1 fruit fly cellular context compared by ENCODE assay signal in genomic region chrX:6983500-6984320, dm6.
TF ChIP-seq lines count a peak whose summit lies in the region.

No protein-coding gene starts in this region.

TF ChIP-seq in whole organism, embryonic, 481 proteins besides CTCF, POLR2A, EP300 and RAD21 (continued from another document and continues in another):
- TF ChIP-seq Fer3 (tag; optimal IDR thresholded peaks at IDR 0.05; lab: Kevin White, UChicago) (no peak), CG16813 (GFP tag; IDR thresholded peaks at IDR 0.05; lab: Robert Waterston, UW; ENCODE audit: partially characterized antibody) (0 out of 3 replicates have a peak, but pooled peaks have one; percentile 14), Fer1 (GFP tag; optimal IDR thresholded peaks at IDR 0.05; lab: Kevin White, UChicago) (no peak), twi (tag; optimal IDR thresholded peaks at IDR 0.05; lab: Kevin White, UChicago) (peak; percentile 13), CG7963 (GFP tag; IDR thresholded peaks at IDR 0.05; lab: Robert Waterston, UW; ENCODE audit: partially characterized antibody) (no peak), vvl (GFP tag; IDR thresholded peaks at IDR 0.05; lab: Robert Waterston, UW) (0 out of 2 replicates have a peak, but pooled peaks have one; percentile 8), br (optimal IDR thresholded peaks at IDR 0.05; lab: Kevin White, UChicago) (no peak), eve (GFP tag; optimal IDR thresholded peaks at IDR 0.05; lab: Kevin White, UChicago) (no peak), kah (GFP tag; optimal IDR thresholded peaks at IDR 0.05; lab: Kevin White, UChicago) (no peak), dimm (GFP tag; IDR thresholded peaks at IDR 0.05; lab: Robert Waterston, UW) (no peak), CG4617 (GFP tag; optimal IDR thresholded peaks at IDR 0.05; lab: Kevin White, UChicago; ENCODE audit: borderline replicate concordance) (no peak), sqz (GFP tag; optimal IDR thresholded peaks at IDR 0.05; lab: Kevin White, UChicago) (no peak), C15 (GFP tag; IDR thresholded peaks at IDR 0.05; lab: Robert Waterston, UW) (no peak), dmrt11E (tag; optimal IDR thresholded peaks at IDR 0.05; lab: Kevin White, UChicago) (peak; percentile 64), Bdp1 (GFP tag; optimal IDR thresholded peaks at IDR 0.05; lab: Kevin White, UChicago) (no peak), CG12391 (tag; optimal IDR thresholded peaks at IDR 0.05; lab: Kevin White, UChicago) (peak; percentile 17), CG7928 (GFP tag; optimal IDR thresholded peaks at IDR 0.05; lab: Kevin White, UChicago) (no peak), CG11093 (GFP tag; IDR thresholded peaks at IDR 0.05; lab: Robert Waterston, UW) (no peak), CHES-1-like (GFP tag; optimal IDR thresholded peaks at IDR 0.05; lab: Kevin White, UChicago) (no peak), grau (tag; optimal IDR thresholded peaks at IDR 0.05; lab: Kevin White, UChicago) (peak; percentile 4), CG2712 (tag; optimal IDR thresholded peaks at IDR 0.05; lab: Kevin White, UChicago) (peak; percentile 56), unpg (GFP tag; optimal IDR thresholded peaks at IDR 0.05; lab: Kevin White, UChicago) (peak; percentile 25), Oli (tag; optimal IDR thresholded peaks at IDR 0.05; lab: Kevin White, UChicago) (no peak), CG30403 (GFP tag; optimal IDR thresholded peaks at IDR 0.05; lab: Kevin White, UChicago) (peak; percentile 15), HLH3B (GFP tag; IDR thresholded peaks at IDR 0.05; lab: Robert Waterston, UW) (peak; percentile 28; the same call in 1 of the 2 replicates), stwl (tag; optimal IDR thresholded peaks at IDR 0.05; lab: Kevin White, UChicago) (no peak), CG9215 (GFP tag; IDR thresholded peaks at IDR 0.05; lab: Robert Waterston, UW) (no peak), Ssrp (tag; optimal IDR thresholded peaks at IDR 0.05; lab: Kevin White, UChicago) (peak; percentile 27), CG31441 (GFP tag; IDR thresholded peaks at IDR 0.05; lab: Robert Waterston, UW) (no peak), PHDP (tag; optimal IDR thresholded peaks at IDR 0.05; lab: Kevin White, UChicago) (no peak), CG3847 (GFP tag; IDR thresholded peaks at IDR 0.05; lab: Robert Waterston, UW) (no peak), gcm2 (GFP tag; optimal IDR thresholded peaks at IDR 0.05; lab: Kevin White, UChicago) (no peak), CG17612 (GFP tag; IDR thresholded peaks at IDR 0.05; lab: Robert Waterston, UW) (no peak), CG17328 (GFP tag; IDR thresholded peaks at IDR 0.05; lab: Robert Waterston, UW) (peak; percentile 55; the same call in 1 of the 2 replicates), Stat92E (GFP tag; optimal IDR thresholded peaks at IDR 0.05; lab: Kevin White, UChicago) (no peak), CG12769 (tag; optimal IDR thresholded peaks at IDR 0.05; lab: Kevin White, UChicago) (no peak), CG9797 (GFP tag; optimal IDR thresholded peaks at IDR 0.05; lab: Kevin White, UChicago) (no peak), ara (GFP tag; IDR thresholded peaks at IDR 0.05; lab: Robert Waterston, UW) (peak; percentile 58; the same call in 1 of the 2 replicates), Sox100B (GFP tag; optimal IDR thresholded peaks at IDR 0.05; lab: Kevin White, UChicago) (no peak), CG6654 (GFP tag; optimal IDR thresholded peaks at IDR 0.05; lab: Kevin White, UChicago) (no peak), MESR4 (GFP tag; optimal IDR thresholded peaks at IDR 0.05; lab: Kevin White, UChicago) (no peak), CG9727 (GFP tag; optimal IDR thresholded peaks at IDR 0.05; lab: Kevin White, UChicago) (peak; percentile 50), ERR (GFP tag; optimal IDR thresholded peaks at IDR 0.05; lab: Kevin White, UChicago) (no peak), CG12744 (GFP tag; optimal IDR thresholded peaks at IDR 0.05; lab: Kevin White, UChicago) (no peak), grn (GFP tag; optimal IDR thresholded peaks at IDR 0.05; lab: Kevin White, UChicago) (no peak), yki (optimal IDR thresholded peaks at IDR 0.05; lab: Kevin White, UChicago) (no peak), Elba2 (GFP tag; optimal IDR thresholded peaks at IDR 0.05; lab: Kevin White, UChicago) (no peak), Hand (GFP tag; optimal IDR thresholded peaks at IDR 0.05; lab: Kevin White, UChicago) (no peak), CG1233 (GFP tag; optimal IDR thresholded peaks at IDR 0.05; lab: Kevin White, UChicago) (no peak), CG16863 (GFP tag; optimal IDR thresholded peaks at IDR 0.05; lab: Kevin White, UChicago) (no peak), CG4424 (GFP tag; optimal IDR thresholded peaks at IDR 0.05; lab: Kevin White, UChicago) (no peak), Dek (tag; optimal IDR thresholded peaks at IDR 0.05; lab: Kevin White, UChicago) (no peak), CG6272 (GFP tag; IDR thresholded peaks at IDR 0.05; lab: Robert Waterston, UW) (no peak), hth (optimal IDR thresholded peaks at IDR 0.05; lab: Kevin White, UChicago) (no peak), sr (GFP tag; IDR thresholded peaks at IDR 0.05; lab: Robert Waterston, UW) (no peak), CG7357 (GFP tag; IDR thresholded peaks at IDR 0.05; lab: Robert Waterston, UW) (no peak), CG11398 (GFP tag; optimal IDR thresholded peaks at IDR 0.05; lab: Kevin White, UChicago) (no peak), CG14710 (tag; optimal IDR thresholded peaks at IDR 0.05; lab: Kevin White, UChicago) (peak; percentile 46), Meics (GFP tag; optimal IDR thresholded peaks at IDR 0.05; lab: Kevin White, UChicago) (no peak), klu (GFP tag; IDR thresholded peaks at IDR 0.05; lab: Robert Waterston, UW) (no peak), CG15479 (GFP tag; optimal IDR thresholded peaks at IDR 0.05; lab: Kevin White, UChicago) (peak; percentile 12), CG12236 (GFP tag; optimal IDR thresholded peaks at IDR 0.05; lab: Kevin White, UChicago) (no peak), NC2β (GFP tag; optimal IDR thresholded peaks at IDR 0.05; lab: Kevin White, UChicago) (no peak), Dfd (GFP tag; optimal IDR thresholded peaks at IDR 0.05; lab: Kevin White, UChicago) (no peak), pan (optimal IDR thresholded peaks at IDR 0.05; lab: Kevin White, UChicago) (no peak), pan (GFP tag; optimal IDR thresholded peaks at IDR 0.05 in 1 of 2, IDR thresholded peaks at IDR 0.05 in 1 of 2) (no peak), CG5180 (GFP tag; optimal IDR thresholded peaks at IDR 0.05; lab: Kevin White, UChicago) (no peak), Pdp1 (GFP tag; optimal IDR thresholded peaks at IDR 0.05; lab: Kevin White, UChicago) (no peak), CG7839 (tag; optimal IDR thresholded peaks at IDR 0.05; lab: Kevin White, UChicago) (peak; percentile 7), bsh (GFP tag; optimal IDR thresholded peaks at IDR 0.05; lab: Kevin White, UChicago) (peak in 1 of 2 experiments; percentile 42), CG7372 (GFP tag; IDR thresholded peaks at IDR 0.05; lab: Robert Waterston, UW) (no peak), pho (GFP tag; optimal IDR thresholded peaks at IDR 0.05; lab: Kevin White, UChicago) (no peak), tap (tag; optimal IDR thresholded peaks at IDR 0.05; lab: Kevin White, UChicago) (no peak), HmgZ (tag; optimal IDR thresholded peaks at IDR 0.05; lab: Kevin White, UChicago) (no peak), CG1529 (GFP tag; optimal IDR thresholded peaks at IDR 0.05; lab: Kevin White, UChicago) (no peak), zfh1 (GFP tag; IDR thresholded peaks at IDR 0.05; lab: Robert Waterston, UW) (no peak; the same call in 2 of the 3 replicates), B-H2 (GFP tag; optimal IDR thresholded peaks at IDR 0.05; lab: Kevin White, UChicago) (no peak), bab2 (GFP tag; optimal IDR thresholded peaks at IDR 0.05; lab: Kevin White, UChicago) (no peak), dmrt99B (tag; optimal IDR thresholded peaks at IDR 0.05; lab: Kevin White, UChicago) (no peak), CG10654 (GFP tag; optimal IDR thresholded peaks at IDR 0.05; lab: Kevin White, UChicago) (no peak), shn (GFP tag; optimal IDR thresholded peaks at IDR 0.05; lab: Kevin White, UChicago) (no peak), Atf-2 (GFP tag; optimal IDR thresholded peaks at IDR 0.05; lab: Kevin White, UChicago) (no peak), CG15514 (GFP tag; optimal IDR thresholded peaks at IDR 0.05; lab: Kevin White, UChicago) (no peak), sob (GFP tag; IDR thresholded peaks at IDR 0.05; lab: Robert Waterston, UW) (no peak), HLH4C (GFP tag; IDR thresholded peaks at IDR 0.05; lab: Robert Waterston, UW; ENCODE audit: partially characterized antibody) (no peak), lola (GFP tag; optimal IDR thresholded peaks at IDR 0.05; lab: Kevin White, UChicago) (peak in 1 of 3 experiments; percentile 28), otp (GFP tag; IDR thresholded peaks at IDR 0.05; lab: Robert Waterston, UW) (no peak), CG10267 (tag; optimal IDR thresholded peaks at IDR 0.05; lab: Kevin White, UChicago) (peak; percentile 40), CG30020 (tag; optimal IDR thresholded peaks at IDR 0.05; lab: Kevin White, UChicago) (no peak), Hmr (GFP tag; optimal IDR thresholded peaks at IDR 0.05; lab: Kevin White, UChicago) (no peak), zf30C (GFP tag; optimal IDR thresholded peaks at IDR 0.05; lab: Kevin White, UChicago) (peak; percentile 67), oc (tag; optimal IDR thresholded peaks at IDR 0.05; lab: Kevin White, UChicago) (no peak), CG7987 (GFP tag; optimal IDR thresholded peaks at IDR 0.05; lab: Kevin White, UChicago) (no peak), CG11456 (GFP tag; IDR thresholded peaks at IDR 0.05; lab: Robert Waterston, UW) (no peak), CG8765 (GFP tag; IDR thresholded peaks at IDR 0.05; lab: Robert Waterston, UW) (no peak), eyg (GFP tag; optimal IDR thresholded peaks at IDR 0.05; lab: Kevin White, UChicago) (no peak), CG4707 (GFP tag; optimal IDR thresholded peaks at IDR 0.05; lab: Kevin White, UChicago) (no peak), HLH54F (GFP tag; optimal IDR thresholded peaks at IDR 0.05; lab: Kevin White, UChicago) (no peak), CG12299 (tag; optimal IDR thresholded peaks at IDR 0.05; lab: Kevin White, UChicago) (no peak), CG6854 (GFP tag; optimal IDR thresholded peaks at IDR 0.05; lab: Kevin White, UChicago) (no peak), tin (GFP tag; optimal IDR thresholded peaks at IDR 0.05; lab: Kevin White, UChicago) (no peak), chinmo (GFP tag; IDR thresholded peaks at IDR 0.05; lab: Robert Waterston, UW; ENCODE audit: partially characterized antibody) (no peak), wdn (GFP tag; IDR thresholded peaks at IDR 0.05; lab: Robert Waterston, UW) (no peak), TFAM (GFP tag; optimal IDR thresholded peaks at IDR 0.05; lab: Kevin White, UChicago) (no peak), CG43689 (GFP tag; IDR thresholded peaks at IDR 0.05; lab: Robert Waterston, UW) (no peak), D (optimal IDR thresholded peaks at IDR 0.05; lab: Kevin White, UChicago) (no peak), D (GFP tag; optimal IDR thresholded peaks at IDR 0.05; lab: Kevin White, UChicago) (no peak), schlank (tag; optimal IDR thresholded peaks at IDR 0.05; lab: Kevin White, UChicago) (no peak), esg (GFP tag; conservative IDR thresholded peaks at IDR 0.05; lab: Robert Waterston, UW) (no peak), Blimp-1 (GFP tag; optimal IDR thresholded peaks at IDR 0.05; lab: Kevin White, UChicago) (no peak), nom (GFP tag; optimal IDR thresholded peaks at IDR 0.05; lab: Kevin White, UChicago) (peak; percentile 56), CG2678 (tag; optimal IDR thresholded peaks at IDR 0.05; lab: Kevin White, UChicago) (peak; percentile 36), CG10959 (GFP tag; IDR thresholded peaks at IDR 0.05; lab: Robert Waterston, UW) (no peak; the same call in 1 of the 2 replicates), gsb (GFP tag; IDR thresholded peaks at IDR 0.05; lab: Robert Waterston, UW) (no peak), ap (GFP tag; IDR thresholded peaks at IDR 0.05; lab: Robert Waterston, UW) (no peak), CG13894 (tag; optimal IDR thresholded peaks at IDR 0.05; lab: Kevin White, UChicago) (no peak), CG18764 (GFP tag; optimal IDR thresholded peaks at IDR 0.05; lab: Kevin White, UChicago) (no peak), CG18476 (GFP tag; optimal IDR thresholded peaks at IDR 0.05; lab: Kevin White, UChicago) (no peak), CG10462 (GFP tag; optimal IDR thresholded peaks at IDR 0.05; lab: Kevin White, UChicago) (no peak), CG1832 (GFP tag; optimal IDR thresholded peaks at IDR 0.05; lab: Kevin White, UChicago) (peak; percentile 16), CG4328 (GFP tag; optimal IDR thresholded peaks at IDR 0.05; lab: Kevin White, UChicago) (no peak), CG4360 (GFP tag; IDR thresholded peaks at IDR 0.05; lab: Robert Waterston, UW) (no peak), Usf (GFP tag; optimal IDR thresholded peaks at IDR 0.05; lab: Kevin White, UChicago) (no peak), CG4854 (GFP tag; optimal IDR thresholded peaks at IDR 0.05; lab: Kevin White, UChicago) (no peak), chn (GFP tag; optimal IDR thresholded peaks at IDR 0.05; lab: Kevin White, UChicago) (no peak), B-H1 (GFP tag; IDR thresholded peaks at IDR 0.05; lab: Robert Waterston, UW) (no peak), Sox102F (GFP tag; optimal IDR thresholded peaks at IDR 0.05; lab: Kevin White, UChicago) (no peak), wor (GFP tag; IDR thresholded peaks at IDR 0.05; lab: Robert Waterston, UW) (no peak), CG18262 (tag; optimal IDR thresholded peaks at IDR 0.05; lab: Kevin White, UChicago) (peak; percentile 50), caup (GFP tag; optimal IDR thresholded peaks at IDR 0.05; lab: Kevin White, UChicago; ENCODE audit: severe bottlenecking) (no peak), gem (tag; optimal IDR thresholded peaks at IDR 0.05; lab: Kevin White, UChicago) (peak; percentile 39), sima (GFP tag; optimal IDR thresholded peaks at IDR 0.05; lab: Kevin White, UChicago) (no peak), CG14050 (GFP tag; IDR thresholded peaks at IDR 0.05; lab: Robert Waterston, UW) (no peak), CG9876 (GFP tag; optimal IDR thresholded peaks at IDR 0.05; lab: Kevin White, UChicago) (no peak), CG42726 (GFP tag; IDR thresholded peaks at IDR 0.05; lab: Robert Waterston, UW; ENCODE audit: partially characterized antibody) (no peak), CG12071 (GFP tag; optimal IDR thresholded peaks at IDR 0.05; lab: Kevin White, UChicago) (no peak), jing (GFP tag; optimal IDR thresholded peaks at IDR 0.05; lab: Kevin White, UChicago) (no peak), Fer2 (tag; optimal IDR thresholded peaks at IDR 0.05; lab: Kevin White, UChicago) (no peak), nerfin-1 (tag; optimal IDR thresholded peaks at IDR 0.05; lab: Kevin White, UChicago) (no peak)
